Worm (Caenorhabditis elegans) whole organism, midembryonic: ENCODE results near the gene lec-5.
A peak's percentile ranks its signal among the peaks of the same experiment; 100 is the strongest.

ENCODE experiments used
- T22C8.4 ChIP-seq: fragments of 200-800 bp; sonication (Bioruptor generic); IDR thresholded peaks from 2 replicates; pipeline ENCODE4 v1.3.6; 2022; ENCODE audit warnings: missing genetic modification characterization, missing compliant biosample characterization
- cog-1 ChIP-seq: sonication (generic microtip); optimal IDR thresholded peaks from 2 replicates; lab custom pipeline; 2016; ENCODE audit warnings: missing genetic modification characterization, missing compliant biosample characterization
- flt-1 ChIP-seq: fragments of 200-800 bp; sonication (Bioruptor generic); IDR thresholded peaks from 2 replicates; pipeline ENCODE4 v1.3.6; 2022; ENCODE audit warnings: missing genetic modification characterization, missing compliant biosample characterization
- klf-2 ChIP-seq: fragments of 200-800 bp; sonication (Bioruptor generic); conservative IDR thresholded peaks from 2 replicates; pipeline ENCODE4 v1.3.6; 2022; ENCODE audit warnings: missing genetic modification reagents, missing genetic modification characterization, missing compliant biosample characterization
- med-1 ChIP-seq: sonication (generic microtip); optimal IDR thresholded peaks from 2 replicates; lab custom pipeline; 2017; ENCODE audit warnings: missing genetic modification characterization, mild to moderate bottlenecking, missing compliant biosample characterization, antibody characterized with exemption, missing genetic modification reagents; ENCODE audit not compliant: insufficient read depth
- ref-1 ChIP-seq: fragments of 200-800 bp; sonication (Bioruptor generic); conservative IDR thresholded peaks from 2 replicates; pipeline ENCODE4 v1.3.6; 2022; ENCODE audit warnings: missing genetic modification reagents, missing genetic modification characterization, missing compliant biosample characterization
- tab-1 ChIP-seq: fragments of 200-800 bp; sonication (Bioruptor generic); IDR thresholded peaks from 2 replicates; pipeline ENCODE4 v1.3.6; 2022; ENCODE audit warnings: missing genetic modification characterization, missing compliant biosample characterization
- ztf-23 ChIP-seq: fragments of 200-800 bp; sonication (Bioruptor generic); IDR thresholded peaks from 2 replicates; pipeline ENCODE4 v1.3.6; 2022; ENCODE audit warnings: missing genetic modification reagents, missing genetic modification characterization, missing compliant biosample characterization
- ztf-29 ChIP-seq: fragments of 200-800 bp; sonication (Bioruptor generic); IDR thresholded peaks from 2 replicates; pipeline ENCODE4 v1.3.6; 2022; ENCODE audit warnings: missing genetic modification reagents, missing genetic modification characterization, missing compliant biosample characterization

lec-5 gene

ce11 chrII:5846181-5846580 lies 5.3 kb upstream of the lec-5 start:
- no peak for TF ChIP-seq med-1 (GFP tag; lab: Kevin White, UChicago)
- TF ChIP-seq T22C8.4 (GFP tag; lab: Robert Waterston, UW) = no peak

DNA sequence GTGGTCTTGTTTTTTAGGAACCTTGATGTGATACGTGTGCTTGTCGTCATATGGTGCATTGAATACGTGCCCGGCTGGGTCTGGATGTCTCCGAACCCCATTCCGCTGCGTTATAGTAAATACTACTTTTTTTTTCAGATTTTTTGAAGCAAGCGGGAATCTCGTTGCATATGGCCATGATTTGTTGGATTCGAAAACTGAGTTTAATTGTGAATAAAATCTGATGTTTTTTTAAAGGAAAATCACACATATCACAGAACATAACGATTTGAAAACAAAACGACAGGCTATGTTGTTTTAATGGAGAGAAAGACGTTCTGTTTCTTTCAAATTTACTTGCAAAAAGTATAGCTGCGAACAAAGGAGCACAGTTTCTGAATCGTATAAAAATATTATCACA lies 4.5 kb upstream of the lec-5 start, which contains the start of the genes ZK1248.17 and H41C03.3:
Gene ZK1248.17 (minus strand): TSS at position 101 of the 400 bp plus-strand sequence.
Gene H41C03.3 (plus strand): TSS at position 337 of the 400 bp plus-strand sequence.
- TF ChIP-seq cog-1 (tag; lab: Kevin White, UChicago) = no peak
- TF ChIP-seq T22C8.4 (GFP tag; lab: Robert Waterston, UW) = no peak
- TF ChIP-seq klf-2 (GFP tag; lab: Robert Waterston, UW) = no peak
- TF ChIP-seq flt-1 (GFP tag; lab: Robert Waterston, UW) = no peak
- no peak for TF ChIP-seq ref-1 (GFP tag; lab: Robert Waterston, UW)
- TF ChIP-seq ztf-29 (GFP tag; lab: Robert Waterston, UW) = no peak
- no peak for TF ChIP-seq med-1 (GFP tag; lab: Kevin White, UChicago)
- TF ChIP-seq tab-1 (GFP tag; lab: Robert Waterston, UW) = no peak
- no peak for TF ChIP-seq ztf-23

- peak; percentile 53; the same call in 1 of the 2 replicates for TF ChIP-seq klf-2 (GFP tag; lab: Robert Waterston, UW)
- peak; percentile 61; the same call in 1 of the 2 replicates for TF ChIP-seq tab-1 (GFP tag; lab: Robert Waterston, UW)
- TF ChIP-seq ztf-29 (GFP tag; lab: Robert Waterston, UW) = peak; percentile 83
- peak; percentile 90 for TF ChIP-seq ztf-23
- peak; percentile 90 for TF ChIP-seq flt-1 (GFP tag; lab: Robert Waterston, UW)
- peak; percentile 74; the same call in 1 of the 2 replicates for TF ChIP-seq T22C8.4 (GFP tag; lab: Robert Waterston, UW)
- peak; percentile 99 for TF ChIP-seq cog-1 (tag; lab: Kevin White, UChicago)
- peak; percentile 34 for TF ChIP-seq med-1 (GFP tag; lab: Kevin White, UChicago)
- TF ChIP-seq ref-1 (GFP tag; lab: Robert Waterston, UW) = no peak
Observed at ce11 chrII:5844694-5845129, 3.8 kb upstream of the lec-5 start.

DNA sequence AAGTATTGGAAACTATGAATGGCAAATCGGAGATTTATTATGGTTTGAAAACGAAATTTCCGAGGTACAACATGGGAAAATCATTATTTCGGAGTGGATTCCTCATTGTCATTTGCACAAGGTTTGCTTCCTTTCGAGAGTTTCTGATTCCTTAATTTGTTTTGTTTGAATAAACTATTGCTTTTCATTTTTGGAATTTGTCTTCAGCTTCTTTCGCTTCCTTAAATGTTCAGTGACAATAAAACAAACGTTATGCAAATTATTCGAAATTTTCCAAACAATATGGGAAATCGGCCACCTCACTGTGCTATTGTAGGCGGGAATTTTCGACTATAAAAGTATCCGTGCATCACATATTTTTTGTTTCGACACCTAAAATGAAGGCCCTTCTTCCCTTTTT lies 963 bp upstream of the lec-5 start, which contains the start of gene nep-25:
Gene nep-25 (plus strand): TSS at position 375 of the 400 bp plus-strand sequence.
- TF ChIP-seq ref-1 (GFP tag; lab: Robert Waterston, UW) = no peak
- TF ChIP-seq ztf-29 (GFP tag; lab: Robert Waterston, UW) = no peak
- no peak for TF ChIP-seq T22C8.4 (GFP tag; lab: Robert Waterston, UW)
- no peak for TF ChIP-seq tab-1 (GFP tag; lab: Robert Waterston, UW)
- TF ChIP-seq ztf-23 = no peak
- TF ChIP-seq flt-1 (GFP tag; lab: Robert Waterston, UW) = no peak
- no peak for TF ChIP-seq klf-2 (GFP tag; lab: Robert Waterston, UW)
- TF ChIP-seq cog-1 (tag; lab: Kevin White, UChicago) = no peak
- TF ChIP-seq med-1 (GFP tag; lab: Kevin White, UChicago) = no peak

- TF ChIP-seq tab-1 (GFP tag; lab: Robert Waterston, UW) (no peak), T22C8.4 (GFP tag; lab: Robert Waterston, UW) (no peak), ref-1 (GFP tag; lab: Robert Waterston, UW) (no peak), ztf-23 (no peak), flt-1 (GFP tag; lab: Robert Waterston, UW) (no peak), med-1 (GFP tag; lab: Kevin White, UChicago) (no peak), cog-1 (tag; lab: Kevin White, UChicago) (no peak), klf-2 (GFP tag; lab: Robert Waterston, UW) (no peak), ztf-29 (GFP tag; lab: Robert Waterston, UW) (no peak)
Observed at ce11 chrII:5839227-5839626, 1.7 kb downstream of the lec-5 start, which contains the start of gene ZK1248.19. Gene ZK1248.19 (minus strand): TSS chrII:5839414.

ce11 chrII:5838453-5838852 lies 2.5 kb downstream of the lec-5 start, which contains the start of gene ZK1248.15:
Gene ZK1248.15 (minus strand): TSS chrII:5838553.
- TF ChIP-seq T22C8.4 (GFP tag; lab: Robert Waterston, UW) (no peak), flt-1 (GFP tag; lab: Robert Waterston, UW) (no peak), tab-1 (GFP tag; lab: Robert Waterston, UW) (no peak), ztf-23 (no peak), med-1 (GFP tag; lab: Kevin White, UChicago) (no peak), cog-1 (tag; lab: Kevin White, UChicago) (no peak), ztf-29 (GFP tag; lab: Robert Waterston, UW) (no peak), klf-2 (GFP tag; lab: Robert Waterston, UW) (no peak), ref-1 (GFP tag; lab: Robert Waterston, UW) (no peak)

DNA sequence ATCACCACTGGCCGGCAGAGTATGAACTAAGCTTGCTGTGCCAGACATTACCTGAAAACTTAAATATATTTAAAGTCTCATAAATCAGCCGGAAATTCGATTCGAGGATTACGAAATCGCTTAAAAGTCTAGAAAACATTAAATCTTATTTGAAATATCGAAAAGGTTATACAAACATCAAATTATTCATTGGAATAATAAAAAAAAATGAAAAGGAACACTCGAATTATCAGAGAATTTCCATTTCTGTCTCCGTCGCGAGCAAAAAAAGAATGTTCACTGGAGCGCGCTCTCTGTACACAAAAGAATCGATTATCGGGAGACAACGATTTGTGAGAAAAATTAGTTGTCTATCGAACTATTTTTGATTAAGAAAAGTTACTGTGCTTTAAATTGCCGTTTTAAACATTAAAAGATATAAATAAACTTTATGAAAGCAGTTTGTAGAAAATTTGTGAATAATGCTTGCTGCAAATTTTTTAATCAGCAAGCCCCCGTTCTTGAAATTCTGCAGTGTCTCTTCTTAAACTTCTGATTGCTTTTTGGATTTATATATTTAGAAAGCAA lies 4.7 kb downstream of the lec-5 start, which contains the start of gene fzo-1:
Gene fzo-1 (minus strand): TSS at position 51 of the 567 bp plus-strand sequence.
- TF ChIP-seq med-1 (GFP tag; lab: Kevin White, UChicago) (no peak), klf-2 (GFP tag; lab: Robert Waterston, UW) (0 out of 2 replicates have a peak, but pooled peaks have one; percentile 14), cog-1 (tag; lab: Kevin White, UChicago) (peak; percentile 83), ztf-23 (peak; percentile 79; the same call in 1 of the 2 replicates)

- TF ChIP-seq ztf-29 (GFP tag; lab: Robert Waterston, UW) = no peak
- no peak for TF ChIP-seq cog-1 (tag; lab: Kevin White, UChicago)
- TF ChIP-seq med-1 (GFP tag; lab: Kevin White, UChicago) = no peak
- TF ChIP-seq ref-1 (GFP tag; lab: Robert Waterston, UW) = no peak
- no peak for TF ChIP-seq klf-2 (GFP tag; lab: Robert Waterston, UW)
- TF ChIP-seq ztf-23 = no peak
- no peak for TF ChIP-seq T22C8.4 (GFP tag; lab: Robert Waterston, UW)
- TF ChIP-seq flt-1 (GFP tag; lab: Robert Waterston, UW) = no peak
- no peak for TF ChIP-seq tab-1 (GFP tag; lab: Robert Waterston, UW)
Observed at ce11 chrII:5835146-5835545, 5.8 kb downstream of the lec-5 start.

ce11 chrII:5833136-5833535 lies 7.8 kb downstream of the lec-5 start, which contains the start of gene gtap-1:
Gene gtap-1 (minus strand): TSS chrII:5833236.
- no peak for TF ChIP-seq med-1 (GFP tag; lab: Kevin White, UChicago)
- TF ChIP-seq cog-1 (tag; lab: Kevin White, UChicago) = no peak
- TF ChIP-seq ztf-29 (GFP tag; lab: Robert Waterston, UW) = no peak
- TF ChIP-seq tab-1 (GFP tag; lab: Robert Waterston, UW) = no peak
